Worm (Caenorhabditis elegans): ENCODE measurements around the gene C03B1.6.

DNA sequence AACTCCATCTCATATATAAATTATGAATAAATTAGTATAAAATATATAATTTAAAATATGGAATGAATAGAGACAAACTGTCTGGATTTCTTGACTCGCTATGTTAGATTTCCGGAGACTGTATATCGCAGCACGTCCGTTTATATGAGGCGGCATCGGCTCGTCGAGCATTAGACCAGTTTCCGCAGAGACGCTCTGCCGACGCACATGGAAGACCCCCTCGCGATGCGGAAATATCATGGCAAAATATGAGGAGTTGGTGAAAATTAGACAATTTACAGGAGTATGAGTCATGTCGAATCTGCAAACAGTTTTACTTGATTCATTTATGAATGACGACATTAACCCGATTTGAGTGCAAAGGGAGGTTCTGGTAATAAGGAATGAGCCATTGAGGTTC lies 30.6 kb upstream of the C03B1.6 start, which contains the start of gene chtb-3:
- no peak for TF ChIP-seq ref-1 (GFP tag; conservative IDR thresholded peaks at IDR 0.05)
- TF ChIP-seq tab-1 (GFP tag; IDR thresholded peaks at IDR 0.05): no peak
- no peak for TF ChIP-seq T22C8.4 (GFP tag; IDR thresholded peaks at IDR 0.05)
- TF ChIP-seq cog-1 (tag; optimal IDR thresholded peaks at IDR 0.05): no peak
- TF ChIP-seq flt-1 (GFP tag; IDR thresholded peaks at IDR 0.05): no peak
- TF ChIP-seq ztf-29 (GFP tag; IDR thresholded peaks at IDR 0.05): no peak
